Worm (Caenorhabditis elegans) whole organism, L1 larva: ENCODE measurements around the gene C47A4.1.

ENCODE experiments used
- C34B4.2 ChIP-seq: sonication (generic microtip); optimal IDR thresholded peaks from 2 replicates; lab custom pipeline; 2017; ENCODE audit warnings: mild to moderate bottlenecking, missing genetic modification characterization, missing compliant biosample characterization
- alr-1 ChIP-seq: fragments of 200-800 bp; sonication (Bioruptor generic); optimal IDR thresholded peaks from 2 replicates; lab custom pipeline; 2018; ENCODE audit warnings: borderline replicate concordance, mild to moderate bottlenecking, missing genetic modification characterization, missing compliant biosample characterization
- aly-2 ChIP-seq: fragments of 150-350 bp; optimal IDR thresholded peaks from 2 replicates; lab custom pipeline; 2014; ENCODE audit warnings: missing biosample characterization, missing genetic modification characterization
- blmp-1 ChIP-seq: fragments of 150-350 bp; optimal IDR thresholded peaks from 2 replicates; lab custom pipeline; 2014; ENCODE audit warnings: missing biosample characterization, missing genetic modification characterization
- ceh-63 ChIP-seq: fragments of 200-800 bp; sonication (Bioruptor generic); optimal IDR thresholded peaks from 2 replicates; lab custom pipeline; 2018; ENCODE audit warnings: mild to moderate bottlenecking, missing genetic modification characterization, missing compliant biosample characterization
- ceh-90 ChIP-seq: sonication (generic microtip); optimal IDR thresholded peaks from 2 replicates; lab custom pipeline; 2016; ENCODE audit warnings: missing genetic modification characterization, missing compliant biosample characterization
- ces-1 ChIP-seq: fragments of 150-350 bp; optimal IDR thresholded peaks from 2 replicates; lab custom pipeline; 2014; ENCODE audit warnings: missing biosample characterization, missing genetic modification reagents, missing genetic modification characterization
- dsc-1 ChIP-seq: sonication (generic microtip); optimal IDR thresholded peaks from 2 replicates; lab custom pipeline; 2016; ENCODE audit warnings: mild to moderate bottlenecking, missing genetic modification characterization, missing compliant biosample characterization
- efl-1 ChIP-seq, 4 experiments: fragments of 150-350 bp; optimal IDR thresholded peaks in 3 of 4; peaks in 1 of 4; 1 replicate in 1 of 4; 2 replicates in 3 of 4; lab custom pipeline; 2014; ENCODE audit warnings: missing biosample characterization in 2 of 4, missing genetic modification characterization in 2 of 4, missing genetic modification reagents in 2 of 4
- efl-3 ChIP-seq: fragments of 200-800 bp; sonication (Bioruptor generic); optimal IDR thresholded peaks from 2 replicates; lab custom pipeline; 2018; ENCODE audit warnings: mild to moderate bottlenecking, missing genetic modification characterization, missing compliant biosample characterization
- egl-27 ChIP-seq, 2 experiments: fragments of 150-350 bp in 1 of 2; sonication (generic microtip); optimal IDR thresholded peaks; 3 replicates each; lab custom pipeline; 2017 to 2018; ENCODE audit warnings: missing biosample characterization in 2 of 2, missing genetic modification characterization in 2 of 2, missing genetic modification reagents in 2 of 2
- elt-2 ChIP-seq: sonication (generic microtip); optimal IDR thresholded peaks from 2 replicates; lab custom pipeline; 2016; ENCODE audit warnings: missing genetic modification characterization, mild to moderate bottlenecking, inconsistent platforms, missing compliant biosample characterization, missing genetic modification reagents
- elt-3 ChIP-seq, 6 experiments: fragments of 150-350 bp in 1 of 6; sonication (generic microtip); optimal IDR thresholded peaks; 2 replicates each; lab custom pipeline; 2017 to 2018; ENCODE audit warnings: missing biosample characterization in 6 of 6, missing genetic modification characterization in 6 of 6, inconsistent platforms in 1 of 6
- fkh-4 ChIP-seq: sonication (generic microtip); optimal IDR thresholded peaks from 2 replicates; lab custom pipeline; 2016; ENCODE audit warnings: missing compliant biosample characterization, missing genetic modification characterization, borderline replicate concordance
- irx-1 ChIP-seq: sonication (generic microtip); optimal IDR thresholded peaks from 2 replicates; lab custom pipeline; 2016; ENCODE audit warnings: missing genetic modification characterization, missing compliant biosample characterization
- isw-1 ChIP-seq: fragments of 200-800 bp; sonication (Bioruptor generic); IDR thresholded peaks from 2 replicates; pipeline ENCODE4 v1.3.6; 2022; ENCODE audit warnings: missing genetic modification characterization, missing compliant biosample characterization
- lin-14 ChIP-seq: fragments of 200-800 bp; sonication (Bioruptor generic); optimal IDR thresholded peaks from 2 replicates; lab custom pipeline; 2018; ENCODE audit warnings: mild to moderate bottlenecking, missing genetic modification characterization, moderate library complexity, missing compliant biosample characterization
- lin-15B ChIP-seq: fragments of 150-350 bp; sonication (generic microtip); optimal IDR thresholded peaks from 3 replicates; lab custom pipeline; 2014; ENCODE audit warnings: missing biosample characterization, missing genetic modification characterization
- lin-35 ChIP-seq, 2 experiments: fragments of 150-350 bp; optimal IDR thresholded peaks; 2 replicates each; lab custom pipeline; 2014; ENCODE audit warnings: missing biosample characterization in 2 of 2, missing genetic modification characterization in 2 of 2, missing genetic modification reagents in 2 of 2
- lin-39 ChIP-seq: fragments of 150-350 bp; optimal IDR thresholded peaks from 2 replicates; lab custom pipeline; 2014; ENCODE audit warnings: missing biosample characterization, missing genetic modification reagents, missing genetic modification characterization
- mab-9 ChIP-seq: fragments of 200-800 bp; sonication (Bioruptor generic); IDR thresholded peaks from 2 replicates; pipeline ENCODE4 v1.3.6; 2022; ENCODE audit warnings: missing genetic modification reagents, missing genetic modification characterization, missing compliant biosample characterization
- mef-2 ChIP-seq: fragments of 150-350 bp; optimal IDR thresholded peaks from 2 replicates; lab custom pipeline; 2014; ENCODE audit warnings: missing biosample characterization, missing genetic modification characterization
- mep-1 ChIP-seq: fragments of 150-350 bp; optimal IDR thresholded peaks from 2 replicates; lab custom pipeline; 2014; ENCODE audit warnings: missing biosample characterization, missing genetic modification characterization
- nhr-11 ChIP-seq: fragments of 150-350 bp; optimal IDR thresholded peaks from 2 replicates; lab custom pipeline; 2014; ENCODE audit warnings: missing biosample characterization, missing genetic modification characterization
- nhr-19 ChIP-seq: fragments of 200-800 bp; sonication (Bioruptor generic); conservative IDR thresholded peaks from 2 replicates; pipeline ENCODE4 v1.3.6; 2022; ENCODE audit warnings: missing genetic modification characterization, missing compliant biosample characterization
- nhr-47 ChIP-seq: sonication (generic microtip); optimal IDR thresholded peaks from 2 replicates; lab custom pipeline; 2016; ENCODE audit warnings: mild to moderate bottlenecking, missing genetic modification characterization, moderate library complexity, missing compliant biosample characterization
- nhr-71 ChIP-seq: sonication (generic microtip); optimal IDR thresholded peaks from 2 replicates; lab custom pipeline; 2016; ENCODE audit warnings: mild to moderate bottlenecking, missing genetic modification characterization, moderate library complexity, missing compliant biosample characterization
- nhr-85 ChIP-seq: sonication (generic microtip); peaks from one replicate; lab custom pipeline; 2016; ENCODE audit warnings: missing genetic modification characterization, inconsistent platforms, missing compliant biosample characterization
- nhr-90 ChIP-seq: sonication (generic microtip); optimal IDR thresholded peaks from 2 replicates; lab custom pipeline; 2016; ENCODE audit warnings: mild to moderate bottlenecking, missing genetic modification characterization, missing compliant biosample characterization; ENCODE audit not compliant: poor library complexity
- pag-3 ChIP-seq: sonication (generic microtip); optimal IDR thresholded peaks from 2 replicates; lab custom pipeline; 2017; ENCODE audit warnings: missing genetic modification characterization, mild to moderate bottlenecking, missing compliant biosample characterization, antibody characterized with exemption, borderline replicate concordance; ENCODE audit not compliant: insufficient read depth
- rnt-1 ChIP-seq: sonication (generic microtip); optimal IDR thresholded peaks from 2 replicates; lab custom pipeline; 2016; ENCODE audit warnings: mild to moderate bottlenecking, missing genetic modification characterization, moderate library complexity, missing compliant biosample characterization
- snu-23 ChIP-seq: sonication (generic microtip); optimal IDR thresholded peaks from 2 replicates; lab custom pipeline; 2016; ENCODE audit warnings: missing genetic modification characterization, missing compliant biosample characterization
- sptf-1 ChIP-seq: fragments of 150-350 bp; optimal IDR thresholded peaks from 2 replicates; lab custom pipeline; 2014; ENCODE audit warnings: missing biosample characterization, missing genetic modification characterization
- swsn-7 ChIP-seq: sonication (generic microtip); optimal IDR thresholded peaks from 2 replicates; lab custom pipeline; 2016; ENCODE audit warnings: missing genetic modification characterization, missing compliant biosample characterization
- tbx-2 ChIP-seq: sonication (generic microtip); optimal IDR thresholded peaks from 2 replicates; lab custom pipeline; 2016; ENCODE audit warnings: missing genetic modification characterization, missing compliant biosample characterization
- unc-130 ChIP-seq: fragments of 150-350 bp; optimal IDR thresholded peaks from 2 replicates; lab custom pipeline; 2017; ENCODE audit warnings: missing biosample characterization, missing genetic modification characterization, inconsistent platforms
- unc-98 ChIP-seq: fragments of 200-800 bp; sonication (Bioruptor generic); IDR thresholded peaks from 2 replicates; pipeline ENCODE4 v1.3.6; 2022; ENCODE audit warnings: missing genetic modification characterization, missing compliant biosample characterization
- vab-15 ChIP-seq: sonication (generic microtip); optimal IDR thresholded peaks from 2 replicates; lab custom pipeline; 2017; ENCODE audit warnings: missing genotype, mild to moderate bottlenecking, missing genetic modification characterization, missing compliant biosample characterization
- xbp-1 ChIP-seq: sonication (generic microtip); optimal IDR thresholded peaks from 2 replicates; lab custom pipeline; 2016; ENCODE audit warnings: missing genetic modification characterization, missing compliant biosample characterization
- ztf-11 ChIP-seq, 2 experiments: sonication (generic microtip); optimal IDR thresholded peaks; 2 replicates each; lab custom pipeline; 2016 to 2017; ENCODE audit warnings: missing genetic modification characterization in 2 of 2, missing biosample characterization in 1 of 2, missing compliant biosample characterization in 1 of 2

C47A4.1 gene

DNA sequence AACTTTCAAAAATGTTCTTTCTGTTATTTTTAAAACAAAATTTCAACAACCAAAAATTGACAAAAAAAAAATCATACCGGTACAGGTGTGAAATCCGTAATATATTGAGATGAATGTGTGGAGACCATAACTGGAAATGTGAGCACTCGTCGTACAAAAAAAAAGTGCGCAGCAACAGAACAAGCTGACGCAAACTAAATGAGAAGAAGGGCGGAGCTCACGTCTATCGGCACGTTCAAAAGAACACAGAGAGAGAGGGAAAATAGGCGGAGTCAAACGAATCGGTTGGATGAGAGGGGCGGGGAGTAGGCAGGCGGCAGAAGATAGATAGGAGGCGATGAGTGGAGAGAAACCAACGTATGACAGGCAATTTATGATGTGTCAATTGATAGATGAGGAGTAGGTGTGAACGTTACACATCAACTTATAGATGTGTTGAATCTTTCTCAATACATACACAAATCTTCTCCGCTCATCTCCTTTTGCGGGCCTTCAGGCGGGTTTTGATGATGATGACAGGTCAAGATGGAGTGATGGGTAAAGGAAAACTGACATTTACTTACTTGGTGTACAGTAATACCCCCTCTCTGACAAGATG lies 12.3 kb downstream of the C47A4.1 start, which contains the start of gene tlp-1 (continued):
- TF ChIP-seq lin-15B (tag; lab: Kevin White, UChicago): no peak

DNA sequence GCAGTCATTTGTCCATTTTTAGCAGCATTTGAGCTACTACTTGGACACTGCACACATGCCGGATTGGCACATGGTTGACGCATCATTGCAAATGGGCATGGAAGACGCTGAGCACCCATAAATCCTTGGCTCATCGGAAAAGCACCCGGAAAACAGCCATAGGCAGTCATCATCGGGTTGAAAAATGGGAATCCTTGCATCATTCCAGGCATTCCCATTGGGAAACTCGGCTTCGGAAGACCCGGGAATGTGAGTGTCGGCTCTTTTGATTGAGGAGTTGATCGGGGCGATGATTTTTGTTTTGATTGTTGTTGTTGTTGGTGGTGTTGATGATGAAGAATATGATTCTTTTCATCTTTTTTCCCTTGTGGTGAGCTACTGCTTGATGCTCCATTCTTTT lies 13.5 kb downstream of the C47A4.1 start:
- no peak for TF ChIP-seq xbp-1 (tag; lab: Kevin White, UChicago)
- TF ChIP-seq nhr-71 (tag; lab: Kevin White, UChicago): no peak
- TF ChIP-seq fkh-4 (tag; lab: Kevin White, UChicago): no peak
- TF ChIP-seq C34B4.2 (tag; lab: Kevin White, UChicago): no peak
- TF ChIP-seq lin-35 (GFP tag; optimal IDR thresholded peaks at IDR 0.05; lab: Kevin White, UChicago): no peak
- TF ChIP-seq aly-2 (tag; lab: Kevin White, UChicago): no peak
- peak; percentile 2 for TF ChIP-seq lin-14 (GFP tag; lab: Kevin White, UChicago)
- TF ChIP-seq mab-9 (GFP tag; lab: Robert Waterston, UW): peak; percentile 53; the same call in 1 of the 2 replicates

DNA sequence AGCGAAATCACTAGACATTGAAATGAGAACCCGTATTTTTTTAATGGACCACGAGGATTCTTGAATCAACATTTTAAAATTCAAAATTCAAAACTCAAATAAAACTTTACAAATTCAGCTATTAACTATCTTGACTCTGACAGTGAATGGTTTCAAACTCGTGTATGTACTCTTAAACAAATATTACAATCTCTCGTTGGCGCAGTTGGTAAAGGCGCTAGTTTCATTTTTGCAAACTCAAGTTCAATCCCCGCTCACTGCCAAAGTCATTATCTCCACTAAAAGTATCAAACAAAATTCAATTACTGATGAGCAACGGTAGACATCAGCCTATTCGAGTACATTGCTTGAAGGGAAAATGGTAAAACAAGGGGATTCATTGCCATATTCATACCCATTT lies 14.7 kb downstream of the C47A4.1 start:
- TF ChIP-seq efl-1 (optimal IDR thresholded peaks at IDR 0.05; lab: Kevin White, UChicago) (no peak), efl-1 (GFP tag; optimal IDR thresholded peaks at IDR 0.05 in 1 of 2; lab: Kevin White, UChicago) (peak in 1 of 2 experiments; percentile 10), C34B4.2 (tag; lab: Kevin White, UChicago) (no peak), lin-35 (GFP tag; optimal IDR thresholded peaks at IDR 0.05; lab: Kevin White, UChicago) (peak in 1 of 2 experiments; percentile 12), nhr-90 (tag; lab: Kevin White, UChicago) (peak; percentile 3)

DNA sequence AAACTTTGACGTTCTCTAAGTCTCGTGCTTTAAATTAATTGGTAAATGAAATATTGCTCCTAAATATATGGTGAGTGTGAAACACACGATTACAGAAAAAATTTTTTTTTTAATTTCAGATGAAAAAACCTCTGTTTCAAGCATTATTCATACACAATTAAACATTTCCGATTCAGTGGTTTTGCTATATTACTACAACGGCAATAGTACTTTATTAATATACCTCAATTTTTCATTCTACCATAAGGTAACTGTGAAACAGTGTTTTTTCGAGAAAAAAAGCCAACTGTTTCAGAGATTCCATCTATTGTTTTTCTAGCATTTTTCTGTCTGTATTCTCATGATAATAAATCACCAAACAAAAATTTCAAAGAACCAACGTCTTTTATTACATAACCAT lies 15.3 kb downstream of the C47A4.1 start:
- no peak for TF ChIP-seq C34B4.2 (tag; lab: Kevin White, UChicago)
- no peak for TF ChIP-seq elt-3 (tag; optimal IDR thresholded peaks at IDR 0.05; lab: Kevin White, UChicago)
- TF ChIP-seq ces-1 (GFP tag; lab: Kevin White, UChicago): no peak
- no peak for TF ChIP-seq unc-98
- TF ChIP-seq xbp-1 (tag; lab: Kevin White, UChicago): no peak
- TF ChIP-seq unc-130: no peak
- no peak for TF ChIP-seq lin-15B (tag; lab: Kevin White, UChicago)
- no peak for TF ChIP-seq ztf-11 (tag; optimal IDR thresholded peaks at IDR 0.05; lab: Kevin White, UChicago)
- TF ChIP-seq nhr-11 (tag; lab: Kevin White, UChicago): no peak
- no peak for TF ChIP-seq nhr-71 (tag; lab: Kevin White, UChicago)
- TF ChIP-seq snu-23 (GFP tag; lab: Kevin White, UChicago): no peak
- TF ChIP-seq nhr-90 (tag; lab: Kevin White, UChicago): no peak
- no peak for TF ChIP-seq ceh-63 (GFP tag; lab: Kevin White, UChicago)
- no peak for TF ChIP-seq vab-15
- TF ChIP-seq elt-2 (tag; lab: Kevin White, UChicago): no peak

DNA sequence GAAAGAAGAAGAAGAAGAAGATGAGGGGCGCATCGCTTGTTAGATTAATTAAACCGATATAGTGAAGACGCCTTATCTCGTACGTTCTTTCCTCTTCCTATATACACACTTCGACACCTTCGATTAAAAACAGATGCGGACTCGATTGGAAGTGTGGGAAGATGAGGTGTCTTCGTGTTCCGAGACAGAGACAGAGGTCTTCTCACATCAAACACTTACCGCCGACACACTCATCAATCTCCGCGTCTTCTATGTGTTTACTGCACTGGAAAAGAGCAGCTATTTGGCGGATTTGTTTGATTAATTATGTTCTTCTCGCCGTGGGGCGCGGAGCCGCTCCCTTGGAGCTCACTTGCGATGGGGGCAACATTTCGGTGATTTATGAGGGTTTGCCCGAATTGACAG lies 16.8 kb downstream of the C47A4.1 start:
- TF ChIP-seq lin-39: peak; percentile 83
- TF ChIP-seq mef-2 (tag; lab: Kevin White, UChicago): no peak
- TF ChIP-seq rnt-1 (tag; lab: Kevin White, UChicago): peak; percentile 85
- TF ChIP-seq swsn-7 (tag; lab: Kevin White, UChicago): peak; percentile 7
- peak; percentile 59 for TF ChIP-seq fkh-4 (tag; lab: Kevin White, UChicago)
- TF ChIP-seq lin-14 (GFP tag; lab: Kevin White, UChicago): peak; percentile 86
- TF ChIP-seq tbx-2 (tag; lab: Kevin White, UChicago): peak; percentile 50
- no peak for TF ChIP-seq ceh-90 (tag; lab: Kevin White, UChicago)
- TF ChIP-seq nhr-19 (GFP tag; lab: Robert Waterston, UW): 0 out of 2 replicates have a peak, but pooled peaks have one; percentile 17
- peak in 1 of 2 experiments; percentile 39 for TF ChIP-seq egl-27 (tag; optimal IDR thresholded peaks at IDR 0.05; lab: Kevin White, UChicago)
- TF ChIP-seq ztf-11 (tag; optimal IDR thresholded peaks at IDR 0.05; lab: Kevin White, UChicago): peak in 1 of 2 experiments; percentile 53
- peak; percentile 21 for TF ChIP-seq blmp-1 (tag; lab: Kevin White, UChicago)
- TF ChIP-seq mep-1 (tag; lab: Kevin White, UChicago): peak; percentile 17
- no peak for TF ChIP-seq sptf-1 (tag; lab: Kevin White, UChicago)
- peak; percentile 74 for TF ChIP-seq nhr-85 (tag; lab: Kevin White, UChicago)
- no peak for TF ChIP-seq isw-1 (GFP tag; lab: Robert Waterston, UW)
- TF ChIP-seq dsc-1 (tag; lab: Kevin White, UChicago): peak; percentile 93
- TF ChIP-seq nhr-47: no peak
- peak; percentile 13 for TF ChIP-seq snu-23 (GFP tag; lab: Kevin White, UChicago)
- TF ChIP-seq efl-3: no peak
- TF ChIP-seq pag-3: peak; percentile 6
- peak; percentile 30 for TF ChIP-seq irx-1 (tag; lab: Kevin White, UChicago)
- no peak for TF ChIP-seq alr-1
- peak; percentile 68 for TF ChIP-seq nhr-71 (tag; lab: Kevin White, UChicago)
- TF ChIP-seq aly-2 (tag; lab: Kevin White, UChicago): no peak
